Fruit fly (Drosophila melanogaster): ENCODE measurements around the gene CG46383.

DNA sequence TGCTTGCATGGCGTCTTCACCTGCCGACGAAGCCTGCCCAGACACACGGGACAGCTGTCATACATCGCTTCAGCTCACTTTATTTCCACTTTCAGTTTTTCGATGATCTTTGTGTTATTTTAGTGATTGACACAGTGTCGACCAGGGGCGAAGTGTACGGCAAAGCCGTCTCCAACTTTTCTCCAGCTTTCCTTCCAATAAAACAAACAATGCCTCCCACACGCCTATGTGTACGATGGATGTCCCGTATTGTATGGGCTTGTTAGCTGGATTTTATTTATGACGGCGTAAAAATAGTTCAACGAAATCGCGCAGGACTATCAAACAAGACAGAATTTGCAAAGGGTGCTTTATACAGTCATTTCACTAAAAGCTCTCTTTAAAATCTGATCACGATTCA is at the start of gene CG46383, which contains the start of gene CG31088:
- no peak for TF ChIP-seq CG8478 (optimal IDR thresholded peaks at IDR 0.05)
- no peak for TF ChIP-seq CTCF (optimal IDR thresholded peaks at IDR 0.05)
